Fruit fly (Drosophila melanogaster) whole organism, prepupa: Measurements from ENCODE around the gene CG31231.

Experiments used
- Blimp-1 ChIP-seq: fragments of 200-800 bp; sonication (Bioruptor generic); optimal IDR thresholded peaks from 3 replicates; lab custom pipeline; 2017; ENCODE audit warnings: missing biosample characterization, missing genetic modification characterization, mild to moderate bottlenecking, moderate library complexity, missing genetic modification reagents
- CG10631 ChIP-seq: fragments of 200-800 bp; sonication (Bioruptor generic); optimal IDR thresholded peaks from 2 replicates; lab custom pipeline; 2016; ENCODE audit warnings: missing biosample characterization, missing genetic modification characterization
- CG10669 ChIP-seq: fragments of 200-800 bp; sonication (Bioruptor generic); optimal IDR thresholded peaks from 3 replicates; lab custom pipeline; 2018; ENCODE audit warnings: missing biosample characterization, mild to moderate bottlenecking, missing genetic modification characterization, moderate library complexity
- CG11762 ChIP-seq: fragments of 200-800 bp; sonication (Bioruptor generic); optimal IDR thresholded peaks from 3 replicates; lab custom pipeline; 2016; ENCODE audit warnings: missing biosample characterization, missing genetic modification characterization; ENCODE audit not compliant: insufficient read depth
- CG11902 ChIP-seq: fragments of 200-800 bp; sonication (Bioruptor generic); optimal IDR thresholded peaks from 3 replicates; lab custom pipeline; 2016; ENCODE audit warnings: missing biosample characterization, missing genetic modification characterization
- CG15336 ChIP-seq: fragments of 200-800 bp; sonication (Bioruptor generic); IDR thresholded peaks from 2 replicates; pipeline ENCODE4 v1.3.6; 2022; ENCODE audit warnings: missing biosample characterization, missing genetic modification characterization
- CG1621 ChIP-seq: fragments of 200-800 bp; sonication (Bioruptor generic); optimal IDR thresholded peaks from 3 replicates; lab custom pipeline; 2018; ENCODE audit warnings: missing biosample characterization, mild to moderate bottlenecking, missing genetic modification characterization
- CG3032 ChIP-seq: fragments of 200-800 bp; optimal IDR thresholded peaks from 2 replicates; lab custom pipeline; 2019; ENCODE audit warnings: missing biosample characterization, mild to moderate bottlenecking, missing genetic modification characterization, moderate library complexity
- CG32006 ChIP-seq: fragments of 200-800 bp; sonication (Bioruptor generic); optimal IDR thresholded peaks from 3 replicates; lab custom pipeline; 2017; ENCODE audit warnings: missing biosample characterization, mild to moderate bottlenecking, missing genetic modification characterization
- CG34406 ChIP-seq: fragments of 200-800 bp; sonication (Bioruptor generic); optimal IDR thresholded peaks from 3 replicates; lab custom pipeline; 2016; ENCODE audit warnings: missing biosample characterization, missing genetic modification characterization
- CG3919 ChIP-seq: fragments of 200-800 bp; sonication (Bioruptor generic); optimal IDR thresholded peaks from 3 replicates; lab custom pipeline; 2016; ENCODE audit warnings: missing biosample characterization, missing genetic modification characterization
- CG4318 ChIP-seq: fragments of 200-800 bp; sonication (Bioruptor generic); optimal IDR thresholded peaks from 3 replicates; lab custom pipeline; 2017; ENCODE audit warnings: missing biosample characterization, mild to moderate bottlenecking, missing genetic modification characterization
- CG6163 ChIP-seq: fragments of 200-800 bp; sonication (Bioruptor generic); IDR thresholded peaks from 3 replicates; pipeline ENCODE4 v1.3.6; 2022; ENCODE audit warnings: missing biosample characterization, missing genetic modification characterization
- CG6276 ChIP-seq: fragments of 200-800 bp; sonication (Bioruptor generic); optimal IDR thresholded peaks from 2 replicates; lab custom pipeline; 2017; ENCODE audit warnings: missing biosample characterization, mild to moderate bottlenecking, missing genetic modification characterization
- CG6808 ChIP-seq: fragments of 200-800 bp; sonication (Bioruptor generic); optimal IDR thresholded peaks from 3 replicates; lab custom pipeline; 2017; ENCODE audit warnings: missing biosample characterization, missing genetic modification characterization, mild to moderate bottlenecking, moderate library complexity, missing genetic modification reagents
- CG6854 ChIP-seq: fragments of 200-800 bp; sonication (Bioruptor generic); optimal IDR thresholded peaks from 2 replicates; lab custom pipeline; 2017; ENCODE audit warnings: missing biosample characterization, mild to moderate bottlenecking, missing genetic modification characterization
- CG7368 ChIP-seq: fragments of 200-800 bp; sonication (Bioruptor generic); optimal IDR thresholded peaks from 3 replicates; lab custom pipeline; 2016; ENCODE audit warnings: missing biosample characterization, missing genetic modification characterization
- CG8319 ChIP-seq: fragments of 200-800 bp; sonication (Bioruptor generic); optimal IDR thresholded peaks from 3 replicates; lab custom pipeline; 2016; ENCODE audit warnings: missing biosample characterization, missing genetic modification characterization
- CG8632 ChIP-seq: fragments of 200-800 bp; sonication (Bioruptor generic); optimal IDR thresholded peaks from 3 replicates; lab custom pipeline; 2016; ENCODE audit warnings: missing biosample characterization, missing genetic modification characterization
- CG9139 ChIP-seq: fragments of 200-800 bp; sonication (Bioruptor generic); optimal IDR thresholded peaks from 3 replicates; lab custom pipeline; 2017; ENCODE audit warnings: missing biosample characterization, mild to moderate bottlenecking, missing genetic modification characterization
- Eip78C ChIP-seq: fragments of 200-800 bp; sonication (Bioruptor generic); peaks from one replicate; lab custom pipeline; 2016; ENCODE audit warnings: missing biosample characterization, missing genetic modification characterization
- Eip93F ChIP-seq: fragments of 200-800 bp; sonication (Bioruptor generic); optimal IDR thresholded peaks from 2 replicates; lab custom pipeline; 2016; ENCODE audit warnings: missing biosample characterization, mild to moderate bottlenecking, missing genetic modification characterization
- Gug ChIP-seq: fragments of 200-800 bp; sonication (Bioruptor generic); IDR thresholded peaks from 2 replicates; pipeline ENCODE4 v1.3.6; 2022; ENCODE audit warnings: missing biosample characterization, missing genetic modification characterization
- Hr38 ChIP-seq: sonication (Bioruptor generic); optimal IDR thresholded peaks from 2 replicates; lab custom pipeline; 2016; ENCODE audit warnings: missing biosample characterization, missing genetic modification characterization
- Hr39 ChIP-seq: fragments of 200-800 bp; sonication (Bioruptor generic); optimal IDR thresholded peaks from 2 replicates; lab custom pipeline; 2016; ENCODE audit warnings: missing biosample characterization, missing genetic modification characterization
- Hr4 ChIP-seq: fragments of 200-800 bp; sonication (Bioruptor generic); optimal IDR thresholded peaks from 3 replicates; lab custom pipeline; 2016; ENCODE audit warnings: missing biosample characterization, missing genetic modification characterization
- Lpt ChIP-seq: fragments of 200-800 bp; sonication (Bioruptor generic); optimal IDR thresholded peaks from 3 replicates; lab custom pipeline; 2016; ENCODE audit warnings: missing biosample characterization, missing genetic modification characterization
- Met ChIP-seq: fragments of 200-800 bp; sonication (Bioruptor generic); optimal IDR thresholded peaks from 3 replicates; lab custom pipeline; 2016; ENCODE audit warnings: missing biosample characterization, missing genetic modification characterization
- OdsH ChIP-seq: fragments of 200-800 bp; sonication (Bioruptor generic); optimal IDR thresholded peaks from 3 replicates; lab custom pipeline; 2016; ENCODE audit warnings: missing biosample characterization, missing genetic modification characterization
- Smox ChIP-seq: fragments of 200-800 bp; sonication (Bioruptor generic); optimal IDR thresholded peaks from 3 replicates; lab custom pipeline; 2016; ENCODE audit warnings: missing biosample characterization, missing genetic modification characterization
- Sox102F ChIP-seq: fragments of 200-800 bp; sonication (Bioruptor generic); optimal IDR thresholded peaks from 2 replicates; lab custom pipeline; 2016; ENCODE audit warnings: missing biosample characterization, mild to moderate bottlenecking, missing genetic modification characterization
- Sox14 ChIP-seq: fragments of 200-800 bp; sonication (Bioruptor generic); optimal IDR thresholded peaks from 3 replicates; lab custom pipeline; 2016; ENCODE audit warnings: missing biosample characterization, missing genetic modification characterization
- Sox15 ChIP-seq: fragments of 200-800 bp; sonication (Bioruptor generic); optimal IDR thresholded peaks from 3 replicates; lab custom pipeline; 2016; ENCODE audit warnings: missing biosample characterization, missing genetic modification characterization
- achi ChIP-seq: fragments of 200-800 bp; sonication (Bioruptor generic); optimal IDR thresholded peaks from 3 replicates; lab custom pipeline; 2016; ENCODE audit warnings: missing biosample characterization, missing genetic modification characterization
- acj6 ChIP-seq: fragments of 200-800 bp; sonication (Bioruptor generic); optimal IDR thresholded peaks from 3 replicates; lab custom pipeline; 2016; ENCODE audit warnings: missing biosample characterization, missing genetic modification characterization
- cyc ChIP-seq: fragments of 200-800 bp; sonication (Bioruptor generic); optimal IDR thresholded peaks from 3 replicates; lab custom pipeline; 2016; ENCODE audit warnings: missing biosample characterization, missing genetic modification characterization
- dsx ChIP-seq: fragments of 200-800 bp; optimal IDR thresholded peaks from 3 replicates; lab custom pipeline; 2019; ENCODE audit warnings: missing biosample characterization, mild to moderate bottlenecking, missing genetic modification characterization, moderate library complexity; ENCODE audit not compliant: poor library complexity, severe bottlenecking
- esn ChIP-seq: fragments of 200-800 bp; sonication (Bioruptor generic); optimal IDR thresholded peaks from 2 replicates; lab custom pipeline; 2016; ENCODE audit warnings: missing biosample characterization, mild to moderate bottlenecking, missing genetic modification characterization, moderate library complexity
- fd85E ChIP-seq: fragments of 200-800 bp; sonication (Bioruptor generic); optimal IDR thresholded peaks from 3 replicates; lab custom pipeline; 2016; ENCODE audit warnings: missing biosample characterization, missing genetic modification characterization
- fkh ChIP-seq: fragments of 200-800 bp; sonication (Bioruptor generic); optimal IDR thresholded peaks from 3 replicates; lab custom pipeline; 2017; ENCODE audit warnings: missing biosample characterization, mild to moderate bottlenecking, missing genetic modification characterization, moderate library complexity
- lz ChIP-seq: fragments of 200-800 bp; sonication (Bioruptor generic); optimal IDR thresholded peaks from 3 replicates; lab custom pipeline; 2016; ENCODE audit warnings: missing biosample characterization, missing genetic modification characterization
- net ChIP-seq: fragments of 200-800 bp; sonication (Bioruptor generic); optimal IDR thresholded peaks from 3 replicates; lab custom pipeline; 2016; ENCODE audit warnings: missing biosample characterization, missing genetic modification characterization
- pdm3 ChIP-seq: fragments of 200-800 bp; sonication (Bioruptor generic); optimal IDR thresholded peaks from 3 replicates; lab custom pipeline; 2016; ENCODE audit warnings: missing biosample characterization, missing genetic modification characterization
- salr ChIP-seq, 2 experiments: fragments of 200-800 bp; sonication (Bioruptor generic); optimal IDR thresholded peaks; 3 replicates each; lab custom pipeline; 2016 to 2018; ENCODE audit warnings: missing biosample characterization in 2 of 2, missing genetic modification characterization in 2 of 2, mild to moderate bottlenecking in 1 of 2
- ss ChIP-seq, 2 experiments: fragments of 200-800 bp; sonication (Bioruptor generic); optimal IDR thresholded peaks; 2 replicates in 1 of 2; 3 replicates in 1 of 2; lab custom pipeline; 2017 to 2018; ENCODE audit warnings: mild to moderate bottlenecking in 2 of 2, missing biosample characterization in 2 of 2, missing genetic modification characterization in 2 of 2, moderate library complexity in 1 of 2
- svp ChIP-seq: fragments of 200-800 bp; sonication (Bioruptor generic); peaks from one replicate; lab custom pipeline; 2016; ENCODE audit warnings: missing biosample characterization, missing genetic modification characterization
- topi ChIP-seq: fragments of 200-800 bp; sonication (Bioruptor generic); optimal IDR thresholded peaks from 3 replicates; lab custom pipeline; 2016; ENCODE audit warnings: missing biosample characterization, missing genetic modification characterization
- vri ChIP-seq: fragments of 200-800 bp; sonication (Bioruptor generic); optimal IDR thresholded peaks from 3 replicates; lab custom pipeline; 2016; ENCODE audit warnings: missing biosample characterization, mild to moderate bottlenecking, missing genetic modification characterization

CG31231 gene

dm6 chr3R:18669812-18670211 is 4.7 kb downstream of the CG31231 start (continued):
- TF ChIP-seq CG32006 (GFP tag; lab: Kevin White, UChicago): peak; percentile 82
- peak; percentile 72 for TF ChIP-seq acj6 (GFP tag; lab: Kevin White, UChicago)
- peak; percentile 37 for TF ChIP-seq vri (GFP tag; lab: Kevin White, UChicago)
- no peak for TF ChIP-seq CG10631 (GFP tag; lab: Kevin White, UChicago)
- TF ChIP-seq esn (GFP tag; lab: Kevin White, UChicago): peak; percentile 58
- TF ChIP-seq Eip93F (GFP tag; lab: Kevin White, UChicago): no peak
- TF ChIP-seq pdm3 (GFP tag; lab: Kevin White, UChicago): no peak
- TF ChIP-seq Met: peak; percentile 62

dm6 chr3R:18670441-18671111 is 5.4 kb downstream of the CG31231 start:
- TF ChIP-seq CG6854 (GFP tag; lab: Kevin White, UChicago) (no peak), fkh (GFP tag; lab: Kevin White, UChicago) (peak; percentile 25), pdm3 (GFP tag; lab: Kevin White, UChicago) (no peak), CG4318 (GFP tag; lab: Kevin White, UChicago) (no peak), svp (GFP tag; lab: Kevin White, UChicago) (peak; percentile 90), cyc (GFP tag; lab: Kevin White, UChicago) (peak; percentile 44), CG11762 (GFP tag; lab: Kevin White, UChicago) (no peak), OdsH (GFP tag; lab: Kevin White, UChicago) (peak; percentile 46), vri (GFP tag; lab: Kevin White, UChicago) (peak; percentile 70), Hr4 (no peak), CG1621 (tag; lab: Kevin White, UChicago) (no peak), fd85E (GFP tag; lab: Kevin White, UChicago) (no peak), Sox15 (GFP tag; lab: Kevin White, UChicago) (no peak), CG11902 (GFP tag; lab: Kevin White, UChicago) (no peak), salr (GFP tag; optimal IDR thresholded peaks at IDR 0.05; lab: Kevin White, UChicago) (peak in 1 of 2 experiments; percentile 54), Sox14 (GFP tag; lab: Kevin White, UChicago) (peak; percentile 37), achi (GFP tag; lab: Kevin White, UChicago) (peak; percentile 51), Gug (peak; percentile 51), Blimp-1 (peak; percentile 26), net (GFP tag; lab: Kevin White, UChicago) (peak; percentile 0), CG3032 (tag; lab: Kevin White, UChicago) (peak; percentile 32), CG15336 (GFP tag; lab: Robert Waterston, UW) (peak; percentile 68), dsx (GFP tag; lab: Kevin White, UChicago) (peak; percentile 49), topi (GFP tag; lab: Kevin White, UChicago) (peak; percentile 68), esn (GFP tag; lab: Kevin White, UChicago) (peak; percentile 73), Hr39 (peak; percentile 44), CG6808 (GFP tag; lab: Kevin White, UChicago) (no peak), CG6163 (GFP tag; lab: Robert Waterston, UW) (peak; percentile 58; the same call in 1 of the 3 replicates), CG9139 (GFP tag; lab: Kevin White, UChicago) (no peak), Met (no peak), CG6276 (GFP tag; lab: Kevin White, UChicago) (no peak), Sox102F (GFP tag; lab: Kevin White, UChicago) (no peak), acj6 (GFP tag; lab: Kevin White, UChicago) (peak; percentile 30), CG3919 (GFP tag; lab: Kevin White, UChicago) (no peak), ss (GFP tag; optimal IDR thresholded peaks at IDR 0.05; lab: Kevin White, UChicago) (no peak), Eip78C (GFP tag; lab: Kevin White, UChicago) (peak; percentile 95), CG8632 (GFP tag; lab: Kevin White, UChicago) (no peak), CG32006 (GFP tag; lab: Kevin White, UChicago) (no peak), CG8319 (peak; percentile 45), CG34406 (no peak), CG7368 (GFP tag; lab: Kevin White, UChicago) (no peak), lz (peak; percentile 75), Hr38 (GFP tag; lab: Kevin White, UChicago) (no peak), CG10669 (GFP tag; lab: Kevin White, UChicago) (no peak), Lpt (GFP tag; lab: Kevin White, UChicago) (no peak), Smox (GFP tag; lab: Kevin White, UChicago) (no peak), CG10631 (GFP tag; lab: Kevin White, UChicago) (peak; percentile 58)
